Fruit fly (Drosophila melanogaster): Measurements from ENCODE around the gene CG34299.

- TF ChIP-seq CG17568 (GFP tag; optimal IDR thresholded peaks at IDR 0.05): no peak
- TF ChIP-seq Opbp (GFP tag; IDR thresholded peaks at IDR 0.05; ENCODE audit: partially characterized antibody): no peak
- no peak for TF ChIP-seq br (optimal IDR thresholded peaks at IDR 0.05)
- no peak for TF ChIP-seq salm (tag; optimal IDR thresholded peaks at IDR 0.05)
- TF ChIP-seq Gsc (GFP tag; IDR thresholded peaks at IDR 0.05): no peak
- no peak for TF ChIP-seq CG17829 (tag; optimal IDR thresholded peaks at IDR 0.05)
- no peak for TF ChIP-seq CG3163 (GFP tag; optimal IDR thresholded peaks at IDR 0.05)
- TF ChIP-seq ap (GFP tag; IDR thresholded peaks at IDR 0.05): no peak
- no peak for TF ChIP-seq Camta (GFP tag; optimal IDR thresholded peaks at IDR 0.05)
- TF ChIP-seq NC2α (GFP tag; optimal IDR thresholded peaks at IDR 0.05): no peak
These were observed 33.2 kb upstream of the CG34299 start, which contains the start of gene CecC for dm6 chr3R:30216210-30216609.

Data from whole organism, embryonic.